Fruit fly (Drosophila melanogaster) S2 (cell line): ENCODE results near the gene vig2.

Experiments
- CG8478 ChIP-seq: fragments of >200 bp; optimal IDR thresholded peaks from 2 replicates; lab custom pipeline; 2018
- CTCF ChIP-seq, 2 experiments: fragments of >200 bp; optimal IDR thresholded peaks; 2 replicates each; lab custom pipeline; 2018

The vig2 gene

dm6 chr3R:25137565-25138367 is 14.6 kb downstream of the vig2 start, which contains the start of gene danr:
Gene danr, plus strand, starts transcription at chr3R:25138072.
- TF ChIP-seq CG8478 (lab: Kevin White, UChicago), result no peak
- TF ChIP-seq CTCF (optimal IDR thresholded peaks at IDR 0.05; lab: Kevin White, UChicago), result no peak

dm6 chr3R:25152342-25152741 is 29.2 kb downstream of the vig2 start:
- TF ChIP-seq CTCF (optimal IDR thresholded peaks at IDR 0.05; lab: Kevin White, UChicago) (no peak), CG8478 (lab: Kevin White, UChicago) (no peak)

dm6 chr3R:25161520-25161919 is 38.3 kb downstream of the vig2 start:
- TF ChIP-seq CG8478 (lab: Kevin White, UChicago), result no peak

- no peak for TF ChIP-seq CTCF (optimal IDR thresholded peaks at IDR 0.05; lab: Kevin White, UChicago)
- no peak for TF ChIP-seq CG8478 (lab: Kevin White, UChicago)
Observed at dm6 chr3R:25166788-25167187, 43.6 kb downstream of the vig2 start.

DNA sequence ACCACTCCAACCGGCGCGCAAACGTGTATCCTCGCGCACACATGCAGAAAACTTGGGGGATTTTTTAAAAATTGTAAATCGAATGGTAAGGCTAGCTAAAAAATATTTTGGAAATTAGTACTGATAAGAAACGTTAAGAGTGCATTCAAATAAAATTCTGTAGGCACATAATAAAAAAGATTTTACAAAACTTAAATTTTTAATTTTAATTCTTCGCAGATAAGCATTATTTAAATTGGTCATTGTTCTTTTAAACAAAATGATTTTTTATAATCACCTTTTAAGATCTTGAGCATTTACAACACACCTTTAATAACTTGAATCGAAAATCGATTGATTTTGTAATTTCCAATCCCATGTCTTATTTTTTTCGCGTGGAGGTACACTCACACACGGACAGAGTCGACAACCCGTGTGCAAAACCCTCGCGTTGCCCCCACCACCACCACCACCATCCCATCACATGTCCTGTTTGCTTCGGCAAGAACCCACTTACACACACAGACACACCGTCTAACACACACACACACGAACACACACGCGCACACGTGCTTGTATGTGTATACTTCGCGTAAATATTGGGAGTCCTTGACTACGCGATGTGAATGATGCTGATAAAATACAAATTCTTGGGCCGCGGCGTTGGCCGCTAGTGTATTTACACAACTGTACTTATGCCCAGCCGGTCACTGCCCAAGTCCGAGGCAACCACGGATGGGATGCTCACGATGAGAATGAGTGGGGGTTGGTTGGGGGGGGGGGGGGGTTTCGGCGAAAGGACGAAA is 44.4 kb downstream of the vig2 start:
- TF ChIP-seq CTCF (optimal IDR thresholded peaks at IDR 0.05; lab: Kevin White, UChicago) (no peak), CG8478 (lab: Kevin White, UChicago) (no peak)

dm6 chr3R:25168259-25168972 is 45.2 kb downstream of the vig2 start:
- no peak for TF ChIP-seq CTCF (optimal IDR thresholded peaks at IDR 0.05; lab: Kevin White, UChicago)
- TF ChIP-seq CG8478 (lab: Kevin White, UChicago), result no peak

- TF ChIP-seq CG8478 (lab: Kevin White, UChicago) (no peak), CTCF (optimal IDR thresholded peaks at IDR 0.05; lab: Kevin White, UChicago) (no peak)
Observed at dm6 chr3R:25172353-25172752, 49.2 kb downstream of the vig2 start.

- TF ChIP-seq CTCF (optimal IDR thresholded peaks at IDR 0.05; lab: Kevin White, UChicago) (no peak), CG8478 (lab: Kevin White, UChicago) (no peak)
Observed at dm6 chr3R:25172976-25173375, 49.8 kb downstream of the vig2 start.

DNA sequence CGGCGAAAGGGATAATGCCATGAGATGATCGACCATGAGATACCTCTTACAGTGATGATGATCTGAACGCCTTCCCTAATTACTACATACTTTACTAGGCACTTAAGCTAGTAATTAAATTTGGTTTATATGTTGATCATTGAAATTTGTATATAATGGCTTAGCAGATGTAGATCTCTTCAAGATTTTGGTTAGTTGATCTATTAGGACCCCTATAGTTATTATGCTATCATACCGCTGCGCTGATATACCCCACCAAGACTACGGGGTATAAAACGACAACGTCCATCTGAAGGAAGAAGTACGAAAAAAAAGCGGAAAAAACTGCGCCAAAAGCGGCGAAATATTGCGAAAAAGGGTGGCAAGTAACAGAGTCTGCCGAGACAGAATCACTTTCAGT is 51.1 kb downstream of the vig2 start:
- TF ChIP-seq CTCF (optimal IDR thresholded peaks at IDR 0.05; lab: Kevin White, UChicago) (no peak), CG8478 (lab: Kevin White, UChicago) (no peak)
